Worm (Caenorhabditis elegans) whole organism, L2 larva: ENCODE data around the gene C08A9.3.
"Not testable (repeated sequence)": the region's sequence is repeated elsewhere in the genome, so short reads cannot be mapped to it uniquely, and the experiment has no call there.

Experiments used
- C34F6.9 ChIP-seq: fragments of 150-350 bp; optimal IDR thresholded peaks from 2 replicates; lab custom pipeline; 2014; ENCODE audit warnings: missing biosample characterization, missing genetic modification characterization
- R02D3.7 ChIP-seq: fragments of 150-350 bp; optimal IDR thresholded peaks from 2 replicates; lab custom pipeline; 2014; ENCODE audit warnings: missing biosample characterization, missing genetic modification characterization
- Y55F3AM.14 ChIP-seq: fragments of 200-800 bp; sonication (Bioruptor generic); optimal IDR thresholded peaks from 2 replicates; lab custom pipeline; 2018; ENCODE audit warnings: mild to moderate bottlenecking, missing genetic modification characterization, missing compliant biosample characterization
- aly-2 ChIP-seq: fragments of 150-350 bp; optimal IDR thresholded peaks from 2 replicates; lab custom pipeline; 2014; ENCODE audit warnings: missing biosample characterization, missing genetic modification characterization
- ama-1 ChIP-seq: fragments of 150-350 bp; optimal IDR thresholded peaks from 2 replicates; lab custom pipeline; 2018; ENCODE audit warnings: inconsistent platforms
- ceh-16 ChIP-seq: fragments of 150-350 bp; optimal IDR thresholded peaks from 2 replicates; lab custom pipeline; 2014; ENCODE audit warnings: missing biosample characterization, missing genetic modification characterization
- crh-2 ChIP-seq: sonication (generic microtip); optimal IDR thresholded peaks from 2 replicates; lab custom pipeline; 2017; ENCODE audit warnings: missing biosample characterization, missing genetic modification characterization
- dmd-4 ChIP-seq: sonication (generic microtip); optimal IDR thresholded peaks from 2 replicates; lab custom pipeline; 2017; ENCODE audit warnings: missing biosample characterization, missing genetic modification characterization
- elt-1 ChIP-seq: fragments of 150-350 bp; optimal IDR thresholded peaks from 2 replicates; lab custom pipeline; 2014; ENCODE audit warnings: missing biosample characterization, missing genetic modification characterization
- elt-3 ChIP-seq: sonication (generic microtip); optimal IDR thresholded peaks from 2 replicates; lab custom pipeline; 2017; ENCODE audit warnings: missing biosample characterization, missing genetic modification characterization
- gmeb-1 ChIP-seq: fragments of 150-350 bp; optimal IDR thresholded peaks from 2 replicates; lab custom pipeline; 2014; ENCODE audit warnings: missing biosample characterization, missing genetic modification characterization
- lin-11 ChIP-seq: fragments of 150-350 bp; sonication (generic microtip); optimal IDR thresholded peaks from 2 replicates; lab custom pipeline; 2014; ENCODE audit warnings: missing biosample characterization, missing genetic modification characterization, inconsistent platforms, mixed read lengths
- mab-5 ChIP-seq: fragments of 150-350 bp; optimal IDR thresholded peaks from 2 replicates; lab custom pipeline; 2014; ENCODE audit warnings: missing biosample characterization, missing genetic modification characterization
- nhr-10 ChIP-seq: sonication (generic microtip); optimal IDR thresholded peaks from 2 replicates; lab custom pipeline; 2017; ENCODE audit warnings: missing biosample characterization, missing genetic modification characterization
- nhr-11 ChIP-seq: fragments of 150-350 bp; optimal IDR thresholded peaks from 2 replicates; lab custom pipeline; 2014; ENCODE audit warnings: missing biosample characterization, missing genetic modification characterization
- nhr-12 ChIP-seq: fragments of 150-350 bp; optimal IDR thresholded peaks from 2 replicates; lab custom pipeline; 2014; ENCODE audit warnings: missing biosample characterization, missing genetic modification characterization
- nhr-129 ChIP-seq: fragments of 150-350 bp; optimal IDR thresholded peaks from 2 replicates; lab custom pipeline; 2014; ENCODE audit warnings: missing biosample characterization, missing genetic modification characterization
- nhr-21 ChIP-seq: fragments of 150-350 bp; optimal IDR thresholded peaks from 2 replicates; lab custom pipeline; 2014; ENCODE audit warnings: missing biosample characterization, missing genetic modification characterization
- nhr-23 ChIP-seq: fragments of 150-350 bp; optimal IDR thresholded peaks from 2 replicates; lab custom pipeline; 2014; ENCODE audit warnings: missing biosample characterization, missing genetic modification reagents, missing genetic modification characterization
- nhr-237 ChIP-seq: fragments of 150-350 bp; optimal IDR thresholded peaks from 2 replicates; lab custom pipeline; 2014; ENCODE audit warnings: missing biosample characterization, missing genetic modification characterization
- nhr-6 ChIP-seq: fragments of 150-350 bp; optimal IDR thresholded peaks from 2 replicates; lab custom pipeline; 2014; ENCODE audit warnings: missing biosample characterization, missing genetic modification characterization
- nhr-77 ChIP-seq: fragments of 150-350 bp; optimal IDR thresholded peaks from 2 replicates; lab custom pipeline; 2014; ENCODE audit warnings: missing biosample characterization, missing genetic modification characterization
- sem-4 ChIP-seq: fragments of 150-350 bp; optimal IDR thresholded peaks from 2 replicates; lab custom pipeline; 2014; ENCODE audit warnings: missing biosample characterization, missing genetic modification reagents, missing genetic modification characterization
- skn-1 ChIP-seq: sonication (generic microtip); optimal IDR thresholded peaks from 2 replicates; lab custom pipeline; 2017; ENCODE audit warnings: missing biosample characterization, missing genetic modification characterization
- sma-3 ChIP-seq: sonication (generic microtip); optimal IDR thresholded peaks from 2 replicates; lab custom pipeline; 2016; ENCODE audit warnings: missing genetic modification reagents, missing genetic modification characterization, missing compliant biosample characterization
- sma-9 ChIP-seq, 2 experiments: fragments of 150-350 bp in 1 of 2; sonication (generic microtip) in 1 of 2; optimal IDR thresholded peaks; 2 replicates each; lab custom pipeline; 2014 to 2016; ENCODE audit warnings: missing genetic modification characterization in 2 of 2, mild to moderate bottlenecking in 1 of 2, missing biosample characterization in 1 of 2, missing compliant biosample characterization in 1 of 2, missing genetic modification reagents in 1 of 2, moderate library complexity in 1 of 2
- unc-39 ChIP-seq: fragments of 150-350 bp; optimal IDR thresholded peaks from 2 replicates; lab custom pipeline; 2014; ENCODE audit warnings: missing biosample characterization, missing genetic modification characterization
- unc-55 ChIP-seq: fragments of 150-350 bp; sonication (generic microtip); optimal IDR thresholded peaks from 3 replicates; lab custom pipeline; 2014; ENCODE audit warnings: missing biosample characterization, missing genetic modification reagents, missing genetic modification characterization
- unc-62 ChIP-seq: fragments of 150-350 bp; optimal IDR thresholded peaks from 2 replicates; lab custom pipeline; 2014; ENCODE audit warnings: missing biosample characterization, missing genetic modification reagents, missing genetic modification characterization
- zag-1 ChIP-seq: fragments of 150-350 bp; optimal IDR thresholded peaks from 2 replicates; lab custom pipeline; 2014; ENCODE audit warnings: missing biosample characterization, missing genetic modification characterization
- ztf-1 ChIP-seq: fragments of 200-800 bp; sonication (Bioruptor generic); conservative IDR thresholded peaks from 2 replicates; pipeline ENCODE4 v1.3.6; 2022; ENCODE audit warnings: missing genetic modification characterization, missing compliant biosample characterization

C08A9.3 gene

ce11 chrX:17135704-17136103, 42.6 kb upstream of the C08A9.3 start:
- TF ChIP-seq crh-2 (peak; percentile 53), sma-9 (GFP tag; optimal IDR thresholded peaks at IDR 0.05; lab: Kevin White, UChicago) (peak; percentile 20), sma-9 (tag; optimal IDR thresholded peaks at IDR 0.05; lab: Kevin White, UChicago) (no peak), Y55F3AM.14 (GFP tag; lab: Kevin White, UChicago) (no peak), mab-5 (no peak), nhr-11 (tag; lab: Kevin White, UChicago) (no peak), zag-1 (no peak), R02D3.7 (tag; lab: Kevin White, UChicago) (no peak), skn-1 (tag; lab: Kevin White, UChicago) (no peak), nhr-129 (tag; lab: Kevin White, UChicago) (peak; percentile 30), elt-1 (tag; lab: Kevin White, UChicago) (no peak)
- TF ChIP-seq, all 48 proteins: peak for 3

- no peak for TF ChIP-seq sma-9 (GFP tag; optimal IDR thresholded peaks at IDR 0.05; lab: Kevin White, UChicago)
- TF ChIP-seq sma-9 (tag; optimal IDR thresholded peaks at IDR 0.05; lab: Kevin White, UChicago) = no peak
- TF ChIP-seq sem-4 (tag; lab: Kevin White, UChicago) = no peak
- no peak for TF ChIP-seq sma-3
- TF ChIP-seq unc-62 (GFP tag; lab: Kevin White, UChicago) = no peak
- no peak for TF ChIP-seq nhr-23
- no peak for TF ChIP-seq elt-3 (tag; lab: Kevin White, UChicago)
- no peak for TF ChIP-seq nhr-12 (tag; lab: Kevin White, UChicago)
- no peak for TF ChIP-seq mab-5
- TF ChIP-seq nhr-21 (tag; lab: Kevin White, UChicago) = no peak
- no peak for TF ChIP-seq dmd-4 (tag; lab: Kevin White, UChicago)
- no peak for TF ChIP-seq nhr-237 (tag; lab: Kevin White, UChicago)
- no peak for TF ChIP-seq lin-11 (tag; lab: Kevin White, UChicago)
- no peak for TF ChIP-seq skn-1 (tag; lab: Kevin White, UChicago)
- no peak for TF ChIP-seq ama-1 (lab: Kevin White, UChicago)
- no peak for TF ChIP-seq ceh-16
- TF ChIP-seq ztf-1 = no peak
- TF ChIP-seq gmeb-1 (tag; lab: Kevin White, UChicago) = no peak
- TF ChIP-seq aly-2 (tag; lab: Kevin White, UChicago) = no peak
- no peak for TF ChIP-seq unc-55 (GFP tag; lab: Kevin White, UChicago)
- TF ChIP-seq nhr-10 = no peak
These were observed 41.3 kb upstream of the C08A9.3 start, which contains the start of gene K09E3.7 for ce11 chrX:17134427-17134826. TSS of gene K09E3.7 (minus strand) at chrX:17134527.

ce11 chrX:17117359-17117758, 24.3 kb upstream of the C08A9.3 start, which contains the start of gene K09E3.2:
TSS of gene K09E3.2 (plus strand) at chrX:17117659.
- not testable (repeated sequence) for TF ChIP-seq sma-9 (GFP tag; optimal IDR thresholded peaks at IDR 0.05; lab: Kevin White, UChicago); sma-9 (tag; optimal IDR thresholded peaks at IDR 0.05; lab: Kevin White, UChicago); nhr-6; ceh-16

ce11 chrX:17115089-17115488, 22.0 kb upstream of the C08A9.3 start, which contains the start of gene lido-6:
TSS of gene lido-6 (minus strand) at chrX:17115189.
- no peak for TF ChIP-seq lin-11 (tag; lab: Kevin White, UChicago)
- TF ChIP-seq ceh-16 = no peak
- no peak for TF ChIP-seq ama-1 (lab: Kevin White, UChicago)
- no peak for TF ChIP-seq C34F6.9 (tag; lab: Kevin White, UChicago)
- TF ChIP-seq, all 48 proteins: peak for 0

- TF ChIP-seq nhr-77 (tag; lab: Kevin White, UChicago) (no peak), nhr-23 (no peak), lin-11 (tag; lab: Kevin White, UChicago) (no peak), C34F6.9 (tag; lab: Kevin White, UChicago) (no peak), nhr-237 (tag; lab: Kevin White, UChicago) (no peak)
These were observed 17.5 kb upstream of the C08A9.3 start, which contains the start of gene lido-5 for ce11 chrX:17110555-17110954. TSS of gene lido-5 (minus strand) at chrX:17110655.

- no peak for TF ChIP-seq nhr-23
- no peak for TF ChIP-seq sma-9 (GFP tag; optimal IDR thresholded peaks at IDR 0.05; lab: Kevin White, UChicago)
- no peak for TF ChIP-seq sma-9 (tag; optimal IDR thresholded peaks at IDR 0.05; lab: Kevin White, UChicago)
- TF ChIP-seq unc-39 (tag; lab: Kevin White, UChicago) = no peak
These were observed 14.6 kb upstream of the C08A9.3 start, which contains the start of gene lido-4 for ce11 chrX:17107670-17108069. TSS of gene lido-4 (minus strand) at chrX:17107770.
